Fruit fly (Drosophila melanogaster) whole organism: ENCODE data around the gene Set2.

ENCODE experiments used
- CG8478 ChIP-seq: fragments of >200 bp; optimal IDR thresholded peaks from 2 replicates; lab custom pipeline; 2018; ENCODE audit warnings: inconsistent platforms
- Dll ChIP-seq: fragments of >200 bp; optimal IDR thresholded peaks from 2 replicates; lab custom pipeline; 2017
- EcR ChIP-seq, 2 experiments: fragments of >200 bp; optimal IDR thresholded peaks; 2 replicates each; lab custom pipeline; 2017; ENCODE audit warnings: missing biosample characterization in 2 of 2, missing genetic modification characterization in 2 of 2, missing genetic modification reagents in 2 of 2
- pan ChIP-seq: fragments of >200 bp; optimal IDR thresholded peaks from 2 replicates; lab custom pipeline; 2017
- psq ChIP-seq: fragments of >200 bp; optimal IDR thresholded peaks from 2 replicates; lab custom pipeline; 2017
- usp ChIP-seq: fragments of >200 bp; optimal IDR thresholded peaks from 2 replicates; lab custom pipeline; 2017; ENCODE audit warnings: missing biosample characterization, missing genetic modification characterization, mixed read lengths

Gene Set2

dm6 chrX:13383770-13384169 is 29.3 kb upstream of the Set2 start:
- TF ChIP-seq EcR (GFP tag; optimal IDR thresholded peaks at IDR 0.05; lab: Kevin White, UChicago) (no peak), pan (lab: Kevin White, UChicago) (no peak), psq (lab: Kevin White, UChicago) (no peak), Dll (lab: Kevin White, UChicago) (no peak), usp (GFP tag; lab: Kevin White, UChicago) (no peak), CG8478 (no peak)

- TF ChIP-seq EcR (GFP tag; optimal IDR thresholded peaks at IDR 0.05; lab: Kevin White, UChicago): no peak
- TF ChIP-seq psq (lab: Kevin White, UChicago): no peak
- TF ChIP-seq usp (GFP tag; lab: Kevin White, UChicago): no peak
Observed at dm6 chrX:13384177-13384576, 28.9 kb upstream of the Set2 start.

- TF ChIP-seq EcR (GFP tag; optimal IDR thresholded peaks at IDR 0.05; lab: Kevin White, UChicago) (no peak), CG8478 (no peak), psq (lab: Kevin White, UChicago) (no peak), pan (lab: Kevin White, UChicago) (no peak), usp (GFP tag; lab: Kevin White, UChicago) (no peak), Dll (lab: Kevin White, UChicago) (no peak)
Observed at dm6 chrX:13384583-13385342, 28.3 kb upstream of the Set2 start, which contains the start of the genes Rbp1-like and Tim9a. Gene Rbp1-like (minus strand): TSS chrX:13384877. Gene Tim9a (plus strand): TSS chrX:13385210.

- no peak for TF ChIP-seq EcR (GFP tag; optimal IDR thresholded peaks at IDR 0.05; lab: Kevin White, UChicago)
- TF ChIP-seq psq (lab: Kevin White, UChicago): no peak
- TF ChIP-seq pan (lab: Kevin White, UChicago): no peak
- no peak for TF ChIP-seq Dll (lab: Kevin White, UChicago)
- TF ChIP-seq usp (GFP tag; lab: Kevin White, UChicago): no peak
- TF ChIP-seq CG8478: no peak
Observed at dm6 chrX:13386776-13387175, 26.3 kb upstream of the Set2 start.

- TF ChIP-seq usp (GFP tag; lab: Kevin White, UChicago) (no peak), CG8478 (no peak), pan (lab: Kevin White, UChicago) (no peak), Dll (lab: Kevin White, UChicago) (no peak), psq (lab: Kevin White, UChicago) (no peak), EcR (GFP tag; optimal IDR thresholded peaks at IDR 0.05; lab: Kevin White, UChicago) (no peak)
Observed at dm6 chrX:13387373-13387850, 25.6 kb upstream of the Set2 start, which contains the start of the genes Ype and CG1662. Gene Ype (minus strand): TSS chrX:13387417. Gene CG1662 (plus strand): TSS chrX:13387563.

- TF ChIP-seq EcR (GFP tag; optimal IDR thresholded peaks at IDR 0.05; lab: Kevin White, UChicago): no peak
- TF ChIP-seq CG8478: no peak
- no peak for TF ChIP-seq usp (GFP tag; lab: Kevin White, UChicago)
- TF ChIP-seq Dll (lab: Kevin White, UChicago): no peak
- no peak for TF ChIP-seq pan (lab: Kevin White, UChicago)
- no peak for TF ChIP-seq psq (lab: Kevin White, UChicago)
Observed at dm6 chrX:13390465-13391173, 22.4 kb upstream of the Set2 start.

- TF ChIP-seq pan (lab: Kevin White, UChicago): no peak
- TF ChIP-seq CG8478: no peak
- no peak for TF ChIP-seq usp (GFP tag; lab: Kevin White, UChicago)
- no peak for TF ChIP-seq Dll (lab: Kevin White, UChicago)
- no peak for TF ChIP-seq EcR (GFP tag; optimal IDR thresholded peaks at IDR 0.05; lab: Kevin White, UChicago)
- TF ChIP-seq psq (lab: Kevin White, UChicago): no peak
Observed at dm6 chrX:13391174-13392040, 21.6 kb upstream of the Set2 start.

- TF ChIP-seq EcR (GFP tag; optimal IDR thresholded peaks at IDR 0.05; lab: Kevin White, UChicago): no peak
- TF ChIP-seq CG8478: no peak
- TF ChIP-seq usp (GFP tag; lab: Kevin White, UChicago): no peak
- TF ChIP-seq Dll (lab: Kevin White, UChicago): no peak
- no peak for TF ChIP-seq pan (lab: Kevin White, UChicago)
- no peak for TF ChIP-seq psq (lab: Kevin White, UChicago)
Observed at dm6 chrX:13392041-13392353, 21.0 kb upstream of the Set2 start.

- TF ChIP-seq psq (lab: Kevin White, UChicago) (no peak), EcR (GFP tag; optimal IDR thresholded peaks at IDR 0.05; lab: Kevin White, UChicago) (no peak), pan (lab: Kevin White, UChicago) (no peak), usp (GFP tag; lab: Kevin White, UChicago) (no peak)
Observed at dm6 chrX:13392764-13393163, 20.3 kb upstream of the Set2 start.

- TF ChIP-seq Dll (lab: Kevin White, UChicago) (no peak), EcR (GFP tag; optimal IDR thresholded peaks at IDR 0.05; lab: Kevin White, UChicago) (peak in 1 of 2 experiments; percentile 58)
Observed at dm6 chrX:13394343-13394742, 18.7 kb upstream of the Set2 start.

dm6 chrX:13395020-13395419 is 18.0 kb upstream of the Set2 start:
- no peak for TF ChIP-seq Dll (lab: Kevin White, UChicago)
- TF ChIP-seq CG8478: no peak
- no peak for TF ChIP-seq EcR (GFP tag; optimal IDR thresholded peaks at IDR 0.05; lab: Kevin White, UChicago)
- no peak for TF ChIP-seq psq (lab: Kevin White, UChicago)
- TF ChIP-seq usp (GFP tag; lab: Kevin White, UChicago): no peak
- no peak for TF ChIP-seq pan (lab: Kevin White, UChicago)
